Worm (Caenorhabditis elegans): ENCODE results near the gene gcn-1.

ce11 chrIII:2243617-2244016 is 91.9 kb downstream of the gcn-1 start:
- TF ChIP-seq R02D3.7 (tag; optimal IDR thresholded peaks at IDR 0.05) (no peak), dpl-1 (GFP tag; optimal IDR thresholded peaks at IDR 0.05) (no peak), F49E8.2 (tag; optimal IDR thresholded peaks at IDR 0.05; ENCODE audit: borderline replicate concordance) (no peak), lin-15B (tag; optimal IDR thresholded peaks at IDR 0.05) (no peak), lir-3 (tag; optimal IDR thresholded peaks at IDR 0.05) (no peak)
